Fruit fly (Drosophila melanogaster): Measurements from ENCODE around the gene CG14342.

DNA sequence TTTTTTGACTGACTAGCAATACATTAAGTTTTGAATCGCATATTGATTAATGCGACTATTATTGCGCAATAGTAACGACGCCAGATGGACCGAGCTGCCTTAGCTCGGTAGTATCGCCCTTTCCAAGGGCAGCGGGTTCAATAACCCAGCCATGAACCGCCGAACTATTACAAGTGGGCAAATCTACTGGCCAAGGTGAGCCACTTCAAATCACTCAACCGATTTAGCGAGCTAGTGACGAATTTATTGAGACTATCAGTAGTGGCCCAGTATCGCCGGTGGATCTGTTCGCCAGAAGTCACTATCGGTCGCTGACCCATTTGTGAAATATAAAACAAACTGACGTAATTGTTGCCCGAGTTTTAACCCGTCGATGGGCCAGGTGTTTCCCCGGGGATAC lies 14.5 kb downstream of the CG14342 start:
- no peak for TF ChIP-seq CTCF (optimal IDR thresholded peaks at IDR 0.05)
- TF ChIP-seq CG8478 (optimal IDR thresholded peaks at IDR 0.05), result no peak
